Fruit fly (Drosophila melanogaster): Measurements from ENCODE around the gene Obp19c.

Obp19c gene

dm6 chrX:20429482-20430204, 10.9 kb upstream of the Obp19c start, which contains the start of the genes CG11710 and mal:
Gene CG11710, minus strand, starts transcription at chrX:20429673.
Gene mal, plus strand, starts transcription at chrX:20429675.
- TF ChIP-seq spab (GFP tag; optimal IDR thresholded peaks at IDR 0.05) (no peak), CG6808 (GFP tag; optimal IDR thresholded peaks at IDR 0.05) (no peak), CG6163 (GFP tag; IDR thresholded peaks at IDR 0.05) (peak; percentile 61; the same call in 1 of the 3 replicates), CG6276 (GFP tag; optimal IDR thresholded peaks at IDR 0.05) (no peak), Ets96B (tag; optimal IDR thresholded peaks at IDR 0.05) (peak; percentile 82), net (GFP tag; optimal IDR thresholded peaks at IDR 0.05) (peak; percentile 56), Sox14 (GFP tag; optimal IDR thresholded peaks at IDR 0.05) (peak; percentile 85), CG32006 (GFP tag; optimal IDR thresholded peaks at IDR 0.05) (peak; percentile 81), Ets21C (GFP tag; optimal IDR thresholded peaks at IDR 0.05) (peak; percentile 73), eg (GFP tag; IDR thresholded peaks at IDR 0.05) (peak; percentile 78; the same call in 2 of the 3 replicates), Eip93F (GFP tag; optimal IDR thresholded peaks at IDR 0.05) (no peak), CG15336 (GFP tag; IDR thresholded peaks at IDR 0.05) (peak; percentile 84), Hr38 (GFP tag; optimal IDR thresholded peaks at IDR 0.05) (no peak), dac (GFP tag; optimal IDR thresholded peaks at IDR 0.05) (peak; percentile 49), salr (GFP tag; optimal IDR thresholded peaks at IDR 0.05) (no peak), fkh (GFP tag; optimal IDR thresholded peaks at IDR 0.05) (no peak), CG3032 (tag; optimal IDR thresholded peaks at IDR 0.05) (peak; percentile 84), CG11902 (GFP tag; optimal IDR thresholded peaks at IDR 0.05) (peak; percentile 73), ss (GFP tag; optimal IDR thresholded peaks at IDR 0.05) (peak in 1 of 2 experiments; percentile 87), Hr39 (GFP tag; optimal IDR thresholded peaks at IDR 0.05) (peak; percentile 83), CG10669 (GFP tag; optimal IDR thresholded peaks at IDR 0.05) (peak; percentile 87), topi (GFP tag; optimal IDR thresholded peaks at IDR 0.05) (peak; percentile 89), CG6792 (GFP tag; optimal IDR thresholded peaks at IDR 0.05) (peak; percentile 74), CG7368 (GFP tag; optimal IDR thresholded peaks at IDR 0.05) (peak; percentile 77), CG3919 (GFP tag; optimal IDR thresholded peaks at IDR 0.05) (peak; percentile 84), Sox102F (GFP tag; optimal IDR thresholded peaks at IDR 0.05) (peak; percentile 83), esn (GFP tag; optimal IDR thresholded peaks at IDR 0.05) (peak; percentile 89), CG8319 (GFP tag; optimal IDR thresholded peaks at IDR 0.05) (peak; percentile 72), CG16779 (tag; optimal IDR thresholded peaks at IDR 0.05) (no peak), Gug (GFP tag; IDR thresholded peaks at IDR 0.05) (peak; percentile 68), Hr4 (GFP tag; optimal IDR thresholded peaks at IDR 0.05) (peak; percentile 86), Lpt (GFP tag; optimal IDR thresholded peaks at IDR 0.05) (peak; percentile 65), lz (GFP tag; optimal IDR thresholded peaks at IDR 0.05) (peak; percentile 87), Blimp-1 (GFP tag; optimal IDR thresholded peaks at IDR 0.05) (peak; percentile 74), Eip75B (GFP tag; optimal IDR thresholded peaks at IDR 0.05) (peak; percentile 80), acj6 (GFP tag; optimal IDR thresholded peaks at IDR 0.05) (peak; percentile 80), CG4318 (GFP tag; optimal IDR thresholded peaks at IDR 0.05) (no peak), Met (GFP tag; optimal IDR thresholded peaks at IDR 0.05) (peak; percentile 90), CG1621 (tag; optimal IDR thresholded peaks at IDR 0.05) (peak; percentile 72), vri (GFP tag; optimal IDR thresholded peaks at IDR 0.05) (no peak), CG8632 (GFP tag; optimal IDR thresholded peaks at IDR 0.05) (peak; percentile 65), svp (GFP tag) (no peak), Eip78C (GFP tag) (peak; percentile 95), CG8119 (GFP tag; IDR thresholded peaks at IDR 0.05) (peak; percentile 85), dsx (GFP tag; optimal IDR thresholded peaks at IDR 0.05; ENCODE audit: poor library complexity, severe bottlenecking) (peak; percentile 83), CG10631 (GFP tag; optimal IDR thresholded peaks at IDR 0.05) (peak; percentile 81), pdm3 (GFP tag; optimal IDR thresholded peaks at IDR 0.05) (peak; percentile 85), cyc (GFP tag; optimal IDR thresholded peaks at IDR 0.05) (peak; percentile 87), fd85E (GFP tag; optimal IDR thresholded peaks at IDR 0.05) (peak; percentile 2), CG31627 (GFP tag; optimal IDR thresholded peaks at IDR 0.05) (peak; percentile 76), CG6854 (GFP tag; optimal IDR thresholded peaks at IDR 0.05) (peak; percentile 76)
